Worm (Caenorhabditis elegans): ENCODE results near the gene nhr-55.

nhr-55 gene

ce11 chrV:502803-503273, 24.9 kb downstream of the nhr-55 start, which contains the start of gene T01G6.10:
Gene T01G6.10, minus strand, starts transcription at chrV:503223.
- no peak for TF ChIP-seq elt-2 (tag; optimal IDR thresholded peaks at IDR 0.05)
- TF ChIP-seq ceh-9 (tag; optimal IDR thresholded peaks at IDR 0.05), result no peak
- no peak for TF ChIP-seq elt-1 (tag; optimal IDR thresholded peaks at IDR 0.05)
- no peak for TF ChIP-seq hmg-11 (tag; optimal IDR thresholded peaks at IDR 0.05)
- TF ChIP-seq mdl-1 (tag; optimal IDR thresholded peaks at IDR 0.05), result no peak
- TF ChIP-seq unc-62 (GFP tag; optimal IDR thresholded peaks at IDR 0.05), result no peak
- no peak for TF ChIP-seq nhr-237 (tag; optimal IDR thresholded peaks at IDR 0.05)
- no peak for TF ChIP-seq nfya-1 (tag; optimal IDR thresholded peaks at IDR 0.05; ENCODE audit: insufficient read depth)
- TF ChIP-seq daf-12 (tag; optimal IDR thresholded peaks at IDR 0.05), result no peak
- no peak for TF ChIP-seq lin-15B (tag; optimal IDR thresholded peaks at IDR 0.05)
- no peak for TF ChIP-seq ceh-28 (tag; optimal IDR thresholded peaks at IDR 0.05)
- TF ChIP-seq mml-1 (tag; optimal IDR thresholded peaks at IDR 0.05), result no peak
- TF ChIP-seq sea-2 (GFP tag; optimal IDR thresholded peaks at IDR 0.05), result no peak
- TF ChIP-seq nhr-43 (tag; optimal IDR thresholded peaks at IDR 0.05; ENCODE audit: poor library complexity, severe bottlenecking), result no peak
- TF ChIP-seq ceh-82 (tag; optimal IDR thresholded peaks at IDR 0.05), result no peak
- TF ChIP-seq nhr-67 (tag; optimal IDR thresholded peaks at IDR 0.05), result no peak
- TF ChIP-seq nhr-28 (tag; optimal IDR thresholded peaks at IDR 0.05), result no peak
- no peak for TF ChIP-seq elt-3 (tag; optimal IDR thresholded peaks at IDR 0.05)

- TF ChIP-seq unc-62 (GFP tag; optimal IDR thresholded peaks at IDR 0.05), result no peak
- no peak for TF ChIP-seq ceh-16 (tag; optimal IDR thresholded peaks at IDR 0.05)
- no peak for TF ChIP-seq nhr-11 (tag; optimal IDR thresholded peaks at IDR 0.05)
- TF ChIP-seq egl-27 (tag; optimal IDR thresholded peaks at IDR 0.05), result no peak
- no peak for TF ChIP-seq ama-1 (optimal IDR thresholded peaks at IDR 0.05)
- no peak for TF ChIP-seq elt-1 (tag; optimal IDR thresholded peaks at IDR 0.05)
- no peak for TF ChIP-seq egl-5 (tag; optimal IDR thresholded peaks at IDR 0.05)
- no peak for TF ChIP-seq ztf-4 (tag; optimal IDR thresholded peaks at IDR 0.05)
- no peak for TF ChIP-seq nhr-28 (tag; optimal IDR thresholded peaks at IDR 0.05)
- no peak for TF ChIP-seq mdl-1 (tag; optimal IDR thresholded peaks at IDR 0.05)
- TF ChIP-seq nhr-67 (tag; optimal IDR thresholded peaks at IDR 0.05), result no peak
- no peak for TF ChIP-seq nhr-77 (tag; optimal IDR thresholded peaks at IDR 0.05)
- TF ChIP-seq lsy-12 (tag; optimal IDR thresholded peaks at IDR 0.05), result no peak
- no peak for TF ChIP-seq zag-1 (tag; optimal IDR thresholded peaks at IDR 0.05)
- TF ChIP-seq eor-1 (tag; optimal IDR thresholded peaks at IDR 0.05), result no peak
- TF ChIP-seq elt-2 (tag; optimal IDR thresholded peaks at IDR 0.05), result no peak
- no peak for TF ChIP-seq fkh-10 (GFP tag; optimal IDR thresholded peaks at IDR 0.05)
- no peak for TF ChIP-seq snpc-4 (tag; optimal IDR thresholded peaks at IDR 0.05)
These were observed 25.8 kb downstream of the nhr-55 start, which contains the start of gene srlf-35 for ce11 chrV:503728-504127. Gene srlf-35, plus strand, starts transcription at chrV:504028.

- TF ChIP-seq pha-4 (tag; optimal IDR thresholded peaks at IDR 0.05) (no peak), nhr-67 (tag; optimal IDR thresholded peaks at IDR 0.05) (no peak), ceh-9 (tag; optimal IDR thresholded peaks at IDR 0.05) (no peak), jun-1 (tag; optimal IDR thresholded peaks at IDR 0.05) (no peak), nhr-43 (tag; optimal IDR thresholded peaks at IDR 0.05; ENCODE audit: poor library complexity, severe bottlenecking) (no peak), nhr-76 (tag; optimal IDR thresholded peaks at IDR 0.05) (no peak), skn-1 (tag; optimal IDR thresholded peaks at IDR 0.05) (no peak), sea-2 (GFP tag; optimal IDR thresholded peaks at IDR 0.05) (no peak), nhr-28 (tag; optimal IDR thresholded peaks at IDR 0.05) (no peak), ama-1 (optimal IDR thresholded peaks at IDR 0.05) (no peak), nhr-12 (tag; optimal IDR thresholded peaks at IDR 0.05) (no peak), elt-3 (tag; optimal IDR thresholded peaks at IDR 0.05) (no peak), ceh-82 (tag; optimal IDR thresholded peaks at IDR 0.05) (no peak), lin-39 (tag; optimal IDR thresholded peaks at IDR 0.05) (no peak)
These were observed 27.2 kb downstream of the nhr-55 start, which contains the start of gene srlf-19 for ce11 chrV:505191-505590. Gene srlf-19, plus strand, starts transcription at chrV:505491.

DNA sequence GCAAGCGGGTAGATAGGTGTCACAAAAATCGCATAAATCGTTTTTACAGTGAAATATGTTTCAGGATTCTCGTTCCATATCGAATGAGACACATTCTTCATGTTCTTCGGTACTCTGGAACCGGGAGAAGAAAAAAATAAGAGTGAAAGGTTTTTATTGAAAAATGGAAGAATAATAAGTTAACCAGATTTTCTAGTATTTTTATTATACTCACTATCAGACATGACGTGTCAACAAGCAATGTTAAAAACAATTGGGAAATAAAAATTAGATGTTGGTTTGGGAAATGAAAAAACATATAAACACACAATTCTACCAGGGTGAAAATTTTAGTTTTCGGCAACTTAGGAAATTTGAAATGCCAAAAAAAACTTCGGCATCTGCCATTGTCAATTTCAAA, 34.5 kb downstream of the nhr-55 start, which contains the start of gene srh-37:
Gene srh-37, minus strand, starts transcription at position 101 of the 400 bp plus-strand sequence.
- TF ChIP-seq ceh-82 (tag; optimal IDR thresholded peaks at IDR 0.05) (no peak), egl-27 (tag; optimal IDR thresholded peaks at IDR 0.05) (no peak), nhr-28 (tag; optimal IDR thresholded peaks at IDR 0.05) (no peak), skn-1 (tag; optimal IDR thresholded peaks at IDR 0.05) (no peak), zag-1 (tag; optimal IDR thresholded peaks at IDR 0.05) (no peak), mml-1 (tag; optimal IDR thresholded peaks at IDR 0.05) (no peak), nhr-77 (tag; optimal IDR thresholded peaks at IDR 0.05) (no peak), ama-1 (optimal IDR thresholded peaks at IDR 0.05) (no peak), nhr-25 (tag; optimal IDR thresholded peaks at IDR 0.05) (no peak), ztf-11 (tag; optimal IDR thresholded peaks at IDR 0.05) (no peak), fos-1 (tag; optimal IDR thresholded peaks at IDR 0.05) (no peak), fkh-2 (tag; optimal IDR thresholded peaks at IDR 0.05) (no peak), eor-1 (tag; optimal IDR thresholded peaks at IDR 0.05) (no peak)

Data from whole organism, L3 larva.